Worm (Caenorhabditis elegans): Measurements from ENCODE around the gene ssq-1.

The ssq-1 gene

ce11 chrIV:9842071-9842470, 10.3 kb upstream of the ssq-1 start, which contains the start of gene K07F5.17:
K07F5.17 (plus strand) TSS chrIV:9842371.
- TF ChIP-seq ceh-2 (tag; optimal IDR thresholded peaks at IDR 0.05) (no peak), ceh-24 (tag; optimal IDR thresholded peaks at IDR 0.05) (no peak), nhr-232 (tag; optimal IDR thresholded peaks at IDR 0.05) (no peak), ceh-22 (tag; optimal IDR thresholded peaks at IDR 0.05) (no peak), pax-1 (tag; optimal IDR thresholded peaks at IDR 0.05) (no peak), che-1 (tag; optimal IDR thresholded peaks at IDR 0.05) (no peak), lin-11 (tag; optimal IDR thresholded peaks at IDR 0.05) (no peak)

- no peak for TF ChIP-seq nfya-1 (tag; optimal IDR thresholded peaks at IDR 0.05)
- no peak for TF ChIP-seq sox-4 (tag; optimal IDR thresholded peaks at IDR 0.05)
- TF ChIP-seq dmd-4 (tag; optimal IDR thresholded peaks at IDR 0.05; ENCODE audit: borderline replicate concordance), result no peak
- no peak for TF ChIP-seq elt-2 (tag; optimal IDR thresholded peaks at IDR 0.05)
Observed at ce11 chrIV:9843760-9844159, 8.6 kb upstream of the ssq-1 start, which contains the start of gene nspd-2. nspd-2 (plus strand) TSS chrIV:9844060.

DNA sequence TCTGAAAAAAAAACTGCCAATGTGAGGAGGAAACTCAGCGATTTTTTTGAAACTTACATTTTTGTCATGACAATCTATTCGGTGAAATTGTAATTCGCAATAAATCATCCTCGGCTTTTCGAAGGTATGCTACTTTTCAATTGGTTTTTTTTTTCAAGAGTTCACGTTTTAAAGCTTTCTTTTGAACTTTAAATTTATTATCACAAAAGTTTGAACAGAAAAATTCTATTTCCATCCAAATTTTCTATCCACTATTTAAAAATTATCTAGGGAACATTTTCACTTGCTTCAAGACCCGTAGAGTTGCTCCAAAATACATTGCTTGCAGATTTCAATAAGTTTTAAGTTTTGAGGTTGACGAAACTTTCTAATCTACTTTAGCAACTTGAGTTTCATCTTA, 5.8 kb upstream of the ssq-1 start, which contains the start of gene K07F5.6:
K07F5.6 (minus strand) TSS at position 101 of the 400 bp plus-strand sequence.
- TF ChIP-seq hlh-8 (tag; optimal IDR thresholded peaks at IDR 0.05), result no peak
- TF ChIP-seq ceh-48 (tag; optimal IDR thresholded peaks at IDR 0.05), result no peak
- no peak for TF ChIP-seq lim-6 (tag; optimal IDR thresholded peaks at IDR 0.05)
- TF ChIP-seq zip-5 (tag; optimal IDR thresholded peaks at IDR 0.05), result no peak
- no peak for TF ChIP-seq pat-9 (tag; optimal IDR thresholded peaks at IDR 0.05)
- no peak for TF ChIP-seq fax-1 (tag; optimal IDR thresholded peaks at IDR 0.05)
- no peak for TF ChIP-seq ztf-16 (tag; optimal IDR thresholded peaks at IDR 0.05)
- TF ChIP-seq lin-11 (tag; optimal IDR thresholded peaks at IDR 0.05), result no peak
- no peak for TF ChIP-seq pros-1 (tag; optimal IDR thresholded peaks at IDR 0.05)
- TF ChIP-seq ceh-14 (tag; optimal IDR thresholded peaks at IDR 0.05), result no peak
- no peak for TF ChIP-seq che-1 (tag; optimal IDR thresholded peaks at IDR 0.05)
- TF ChIP-seq sox-4 (tag; optimal IDR thresholded peaks at IDR 0.05), result no peak
- no peak for TF ChIP-seq hlh-6 (tag; optimal IDR thresholded peaks at IDR 0.05)
- TF ChIP-seq odd-2 (tag; optimal IDR thresholded peaks at IDR 0.05), result no peak
- no peak for TF ChIP-seq pax-1 (tag; optimal IDR thresholded peaks at IDR 0.05)
- no peak for TF ChIP-seq elt-2 (tag; optimal IDR thresholded peaks at IDR 0.05)

ce11 chrIV:9848075-9848474, 4.3 kb upstream of the ssq-1 start, which contains the start of gene K07F5.7:
K07F5.7 (minus strand) TSS chrIV:9848175.
- TF ChIP-seq ceh-34 (tag; optimal IDR thresholded peaks at IDR 0.05) (no peak), tbx-7 (tag; optimal IDR thresholded peaks at IDR 0.05) (no peak), dmd-4 (tag; optimal IDR thresholded peaks at IDR 0.05; ENCODE audit: borderline replicate concordance) (no peak), F13H6.1 (tag; optimal IDR thresholded peaks at IDR 0.05) (no peak), unc-3 (GFP tag; conservative IDR thresholded peaks at IDR 0.05) (no peak), unc-3 (tag; optimal IDR thresholded peaks at IDR 0.05) (no peak), ceh-2 (tag; optimal IDR thresholded peaks at IDR 0.05) (no peak), unc-55 (GFP tag; optimal IDR thresholded peaks at IDR 0.05) (no peak), T23F11.4 (GFP tag; optimal IDR thresholded peaks at IDR 0.05) (no peak), ahr-1 (tag; optimal IDR thresholded peaks at IDR 0.05) (no peak), fkh-10 (GFP tag; optimal IDR thresholded peaks at IDR 0.05) (no peak), ama-1 (optimal IDR thresholded peaks at IDR 0.05) (no peak), hlh-30 (tag; optimal IDR thresholded peaks at IDR 0.05; ENCODE audit: insufficient read depth) (no peak), hlh-13 (GFP tag; optimal IDR thresholded peaks at IDR 0.05) (no peak)

DNA sequence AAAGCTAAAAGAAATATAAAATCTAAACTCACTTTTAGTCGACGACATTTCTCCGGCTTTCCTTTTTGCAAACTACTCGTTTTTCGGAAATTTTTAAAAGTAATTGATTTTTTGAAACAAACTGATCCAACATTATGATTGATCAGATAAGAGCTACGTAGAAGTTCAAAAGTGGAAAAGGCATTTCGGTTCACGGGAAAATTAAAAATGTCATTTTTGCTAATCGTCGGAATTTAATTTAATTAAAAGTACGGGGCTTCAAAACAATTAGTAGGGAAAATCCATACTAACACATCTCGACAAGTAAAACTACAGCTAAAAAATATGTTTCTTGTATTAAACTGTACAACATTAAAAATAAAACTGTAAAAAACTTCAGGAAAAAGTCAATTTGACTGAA, 2.7 kb upstream of the ssq-1 start, which contains the start of gene K07F5.8:
K07F5.8 (minus strand) TSS at position 101 of the 400 bp plus-strand sequence.
- TF ChIP-seq hlh-13 (GFP tag; optimal IDR thresholded peaks at IDR 0.05) (no peak), hlh-30 (tag; optimal IDR thresholded peaks at IDR 0.05; ENCODE audit: insufficient read depth) (no peak), C08G9.2 (tag; optimal IDR thresholded peaks at IDR 0.05) (no peak), fax-1 (tag; optimal IDR thresholded peaks at IDR 0.05) (no peak), fkh-10 (GFP tag; optimal IDR thresholded peaks at IDR 0.05) (no peak), elt-4 (tag; optimal IDR thresholded peaks at IDR 0.05) (no peak), ztf-16 (tag; optimal IDR thresholded peaks at IDR 0.05) (no peak), unc-42 (tag; optimal IDR thresholded peaks at IDR 0.05) (no peak)
